Worm (Caenorhabditis elegans) whole organism, L4 larva: Measurements from ENCODE around the gene C47A4.5.

Experiments
- F10B5.3 ChIP-seq: sonication (generic microtip); optimal IDR thresholded peaks from 2 replicates; lab custom pipeline; 2016; ENCODE audit warnings: mild to moderate bottlenecking, missing genetic modification characterization, missing compliant biosample characterization
- F37D6.2 ChIP-seq: sonication (generic microtip); optimal IDR thresholded peaks from 2 replicates; lab custom pipeline; 2016; ENCODE audit warnings: mild to moderate bottlenecking, missing genetic modification characterization, missing compliant biosample characterization
- F49E8.2 ChIP-seq: sonication (generic microtip); optimal IDR thresholded peaks from 2 replicates; lab custom pipeline; 2016; ENCODE audit warnings: missing compliant biosample characterization, mild to moderate bottlenecking, missing genetic modification characterization, borderline replicate concordance
- T20F7.1 ChIP-seq: fragments of 200-800 bp; sonication (Bioruptor generic); optimal IDR thresholded peaks from 2 replicates; lab custom pipeline; 2018; ENCODE audit warnings: mild to moderate bottlenecking, missing genetic modification characterization, missing compliant biosample characterization
- Y75B8A.6 ChIP-seq: fragments of 200-800 bp; sonication (Bioruptor generic); IDR thresholded peaks from 2 replicates; pipeline ENCODE4 v1.3.6; 2022; ENCODE audit warnings: missing genetic modification reagents, missing genetic modification characterization, missing compliant biosample characterization
- ZK546.5 ChIP-seq, 2 experiments: sonication (generic microtip); optimal IDR thresholded peaks; 2 replicates each; lab custom pipeline; 2017; ENCODE audit warnings: missing biosample characterization in 2 of 2, missing genetic modification characterization in 2 of 2
- aha-1 ChIP-seq: fragments of 150-350 bp; peaks from one replicate; lab custom pipeline; 2014; ENCODE audit warnings: missing biosample characterization, missing genetic modification characterization
- ama-1 ChIP-seq: fragments of 150-350 bp; optimal IDR thresholded peaks from 2 replicates; lab custom pipeline; 2014; ENCODE audit warnings: inconsistent platforms, mixed read lengths
- arid-1 ChIP-seq: fragments of 200-800 bp; sonication (Bioruptor generic); conservative IDR thresholded peaks from 2 replicates; pipeline ENCODE4 v1.3.6; 2022; ENCODE audit warnings: missing genetic modification reagents, missing genetic modification characterization, missing compliant biosample characterization
- attf-4 ChIP-seq: sonication (generic microtip); optimal IDR thresholded peaks from 3 replicates; lab custom pipeline; 2017; ENCODE audit warnings: missing biosample characterization, missing genetic modification characterization
- ceh-32 ChIP-seq: sonication (generic microtip); optimal IDR thresholded peaks from 2 replicates; lab custom pipeline; 2016; ENCODE audit warnings: mild to moderate bottlenecking, missing genetic modification characterization, missing compliant biosample characterization; ENCODE audit not compliant: poor library complexity
- ceh-44 ChIP-seq: fragments of 200-800 bp; sonication (Bioruptor generic); IDR thresholded peaks from 2 replicates; pipeline ENCODE4 v1.3.6; 2022; ENCODE audit warnings: missing genetic modification reagents, missing genetic modification characterization, missing compliant biosample characterization
- cey-2 ChIP-seq: sonication (generic microtip); optimal IDR thresholded peaks from 3 replicates; lab custom pipeline; 2017; ENCODE audit warnings: missing genetic modification characterization, mild to moderate bottlenecking, missing compliant biosample characterization, antibody characterized with exemption, borderline replicate concordance; ENCODE audit not compliant: insufficient read depth
- daf-12 ChIP-seq: fragments of 150-350 bp; optimal IDR thresholded peaks from 2 replicates; lab custom pipeline; 2014; ENCODE audit warnings: missing biosample characterization, missing genetic modification reagents, missing genetic modification characterization
- daf-16 ChIP-seq, 3 experiments: sonication (generic microtip); optimal IDR thresholded peaks; 2 replicates each; lab custom pipeline; 2016 to 2017; ENCODE audit warnings: missing genetic modification characterization in 3 of 3, missing genetic modification reagents in 3 of 3, mild to moderate bottlenecking in 2 of 3, missing compliant biosample characterization in 2 of 3, missing biosample characterization in 1 of 3, moderate library complexity in 1 of 3
- daf-19 ChIP-seq: fragments of 200-800 bp; sonication (Bioruptor generic); conservative IDR thresholded peaks from 2 replicates; pipeline ENCODE4 v1.3.6; 2022; ENCODE audit warnings: missing genetic modification characterization, missing compliant biosample characterization
- dmd-8 ChIP-seq: fragments of 200-800 bp; sonication (Bioruptor generic); IDR thresholded peaks from 2 replicates; pipeline ENCODE4 v1.3.6; 2022; ENCODE audit warnings: missing genetic modification characterization, missing compliant biosample characterization
- dve-1 ChIP-seq: sonication (generic microtip); optimal IDR thresholded peaks from 2 replicates; lab custom pipeline; 2017; ENCODE audit warnings: antibody characterized with exemption, mild to moderate bottlenecking, missing genetic modification characterization, missing compliant biosample characterization; ENCODE audit not compliant: insufficient read depth
- hlh-11 ChIP-seq: fragments of 200-800 bp; sonication (Bioruptor generic); optimal IDR thresholded peaks from 2 replicates; lab custom pipeline; 2018; ENCODE audit warnings: mild to moderate bottlenecking, missing genetic modification characterization, missing compliant biosample characterization
- hmg-1.1 ChIP-seq: fragments of 200-800 bp; sonication (Bioruptor generic); IDR thresholded peaks from 2 replicates; pipeline ENCODE4 v1.3.6; 2022; ENCODE audit warnings: missing genetic modification reagents, missing genetic modification characterization, missing compliant biosample characterization
- lim-7 ChIP-seq: fragments of 200-800 bp; sonication (Bioruptor generic); IDR thresholded peaks from 2 replicates; pipeline ENCODE4 v1.3.6; 2022; ENCODE audit warnings: missing genetic modification characterization, missing compliant biosample characterization
- lin-13 ChIP-seq: fragments of 150-350 bp; optimal IDR thresholded peaks from 2 replicates; lab custom pipeline; 2014; ENCODE audit warnings: missing biosample characterization, missing genetic modification reagents, missing genetic modification characterization
- lin-15B ChIP-seq: fragments of 150-350 bp; sonication (generic microtip); optimal IDR thresholded peaks from 3 replicates; lab custom pipeline; 2014; ENCODE audit warnings: missing biosample characterization, missing genetic modification characterization
- lin-38 ChIP-seq: fragments of 200-800 bp; sonication (Bioruptor generic); IDR thresholded peaks from 2 replicates; pipeline ENCODE4 v1.3.6; 2022; ENCODE audit warnings: missing genetic modification reagents, missing genetic modification characterization, missing compliant biosample characterization
- lir-3 ChIP-seq: sonication (generic microtip); optimal IDR thresholded peaks from 2 replicates; lab custom pipeline; 2016; ENCODE audit warnings: mild to moderate bottlenecking, missing genetic modification characterization, missing compliant biosample characterization
- lsy-2 ChIP-seq, 2 experiments: fragments of 150-350 bp in 1 of 2; sonication (generic microtip) in 1 of 2; optimal IDR thresholded peaks; 2 replicates each; lab custom pipeline; 2014 to 2017; ENCODE audit warnings: missing biosample characterization in 2 of 2, missing genetic modification characterization in 2 of 2
- mdt-29 ChIP-seq: fragments of 200-800 bp; sonication (Bioruptor generic); IDR thresholded peaks from 2 replicates; pipeline ENCODE4 v1.3.6; 2022; ENCODE audit warnings: missing genetic modification reagents, missing genetic modification characterization, missing compliant biosample characterization
- mep-1 ChIP-seq: fragments of 150-350 bp; sonication (generic microtip); optimal IDR thresholded peaks from 3 replicates; lab custom pipeline; 2014; ENCODE audit warnings: missing biosample characterization, missing genetic modification characterization
- mes-2 ChIP-seq: sonication (generic microtip); optimal IDR thresholded peaks from 2 replicates; lab custom pipeline; 2016; ENCODE audit warnings: missing genotype, mild to moderate bottlenecking, missing genetic modification characterization, missing compliant biosample characterization; ENCODE audit not compliant: poor library complexity, severe bottlenecking
- nhr-10 ChIP-seq: fragments of 150-350 bp; optimal IDR thresholded peaks from 2 replicates; lab custom pipeline; 2014; ENCODE audit warnings: missing biosample characterization, missing genetic modification characterization
- nhr-11 ChIP-seq: fragments of 150-350 bp; optimal IDR thresholded peaks from 2 replicates; lab custom pipeline; 2014; ENCODE audit warnings: missing biosample characterization, missing genetic modification characterization
- nhr-28 ChIP-seq: fragments of 150-350 bp; optimal IDR thresholded peaks from 2 replicates; lab custom pipeline; 2014; ENCODE audit warnings: missing biosample characterization, missing genetic modification characterization
- nhr-42 ChIP-seq: fragments of 200-800 bp; sonication (Bioruptor generic); IDR thresholded peaks from 2 replicates; pipeline ENCODE4 v1.3.6; 2022; ENCODE audit warnings: missing genetic modification characterization, missing compliant biosample characterization
- nhr-48 ChIP-seq: sonication (generic microtip); optimal IDR thresholded peaks from 2 replicates; lab custom pipeline; 2016; ENCODE audit warnings: mild to moderate bottlenecking, missing genetic modification characterization, missing compliant biosample characterization
- nhr-77 ChIP-seq: fragments of 150-350 bp; optimal IDR thresholded peaks from 2 replicates; lab custom pipeline; 2014; ENCODE audit warnings: missing biosample characterization, missing genetic modification characterization
- php-3 ChIP-seq: fragments of 200-800 bp; sonication (Bioruptor generic); IDR thresholded peaks from 2 replicates; pipeline ENCODE4 v1.3.6; 2022; ENCODE audit warnings: missing genetic modification reagents, missing genetic modification characterization, missing compliant biosample characterization
- pqm-1 ChIP-seq: sonication (generic microtip); optimal IDR thresholded peaks from 2 replicates; lab custom pipeline; 2017; ENCODE audit warnings: missing biosample characterization, missing genetic modification characterization
- rbr-2 ChIP-seq: sonication (generic microtip); optimal IDR thresholded peaks from 2 replicates; lab custom pipeline; 2016; ENCODE audit warnings: missing genotype, missing genetic modification characterization, missing compliant biosample characterization
- set-16 ChIP-seq: fragments of 200-800 bp; sonication (Bioruptor generic); IDR thresholded peaks from 2 replicates; pipeline ENCODE4 v1.3.6; 2022; ENCODE audit warnings: missing genetic modification reagents, missing genetic modification characterization, missing compliant biosample characterization
- tra-1 ChIP-seq: fragments of 200-800 bp; sonication (Bioruptor generic); IDR thresholded peaks from 2 replicates; pipeline ENCODE4 v1.3.6; 2022; ENCODE audit warnings: missing genetic modification reagents, missing genetic modification characterization, missing compliant biosample characterization
- unc-130 ChIP-seq: sonication (generic microtip); optimal IDR thresholded peaks from 2 replicates; lab custom pipeline; 2016; ENCODE audit warnings: missing genetic modification reagents, missing genetic modification characterization, missing compliant biosample characterization
- unc-62 ChIP-seq, 3 experiments: fragments of 150-350 bp in 1 of 3; sonication (generic microtip); optimal IDR thresholded peaks in 2 of 3; peaks in 1 of 3; 1 replicate in 1 of 3; 2 replicates in 2 of 3; lab custom pipeline; 2014 to 2017; ENCODE audit warnings: missing biosample characterization in 3 of 3, missing genetic modification characterization in 3 of 3, missing genetic modification reagents in 3 of 3, missing genotype in 1 of 3
- zip-2 ChIP-seq: fragments of 150-350 bp; optimal IDR thresholded peaks from 2 replicates; lab custom pipeline; 2014; ENCODE audit warnings: missing biosample characterization, missing genetic modification characterization

C47A4.5 gene

DNA sequence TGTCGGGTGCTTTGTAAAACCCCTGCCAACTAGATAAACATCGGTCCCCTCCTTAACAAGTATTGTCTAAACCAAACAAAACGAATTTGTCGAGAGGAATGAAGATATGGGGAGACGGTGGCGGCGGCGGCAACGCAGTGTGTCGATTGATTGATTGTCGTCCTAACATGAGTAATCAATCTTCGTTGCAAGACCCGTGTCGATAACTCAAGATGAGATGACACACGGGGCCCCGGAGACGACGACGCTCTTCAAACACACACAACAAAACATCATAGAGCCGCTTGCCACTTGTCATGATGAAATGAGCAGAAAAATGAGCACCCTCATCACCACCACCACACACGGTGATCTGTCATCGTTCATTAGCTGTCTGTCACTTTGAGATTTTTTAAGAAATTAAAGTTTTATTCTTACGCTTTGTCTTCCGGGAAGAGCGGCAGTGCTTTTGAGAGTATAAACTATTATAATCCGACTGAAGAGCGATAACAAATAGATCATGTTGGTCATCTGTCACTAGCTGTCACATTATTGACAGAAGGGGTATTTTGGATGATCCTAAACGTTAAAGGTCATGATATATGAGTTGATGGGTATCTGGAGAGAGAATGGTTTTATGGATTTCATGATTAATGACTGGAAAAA lies 49.7 kb upstream of the C47A4.5 start (continued):
- TF ChIP-seq daf-16 (GFP tag; optimal IDR thresholded peaks at IDR 0.05; lab: Kevin White, UChicago) (peak in 1 of 2 experiments; percentile 9), daf-16 (tag; optimal IDR thresholded peaks at IDR 0.05; lab: Kevin White, UChicago) (no peak), dve-1 (tag; lab: Kevin White, UChicago) (no peak), ama-1 (lab: Kevin White, UChicago) (no peak), pqm-1 (tag; lab: Kevin White, UChicago) (no peak), nhr-28 (tag; lab: Kevin White, UChicago) (no peak)

DNA sequence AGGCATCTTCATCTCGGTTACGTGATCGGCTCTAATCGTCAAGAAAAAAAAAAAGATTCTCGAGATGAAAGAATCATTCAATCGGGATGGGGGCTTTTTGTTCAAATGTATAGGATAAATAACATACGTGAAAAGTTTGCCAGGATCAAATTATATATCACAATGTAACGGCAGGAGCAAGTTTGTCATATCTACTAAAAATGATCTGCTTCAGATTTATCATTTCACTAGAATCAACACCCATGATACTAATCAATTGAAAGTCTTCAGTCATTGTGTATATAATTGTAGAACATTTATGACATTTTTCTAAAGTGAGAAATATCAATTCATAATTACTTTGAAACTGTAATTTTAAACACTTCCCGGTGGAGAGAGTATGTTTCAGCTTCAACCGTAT lies 48.6 kb upstream of the C47A4.5 start:
- TF ChIP-seq unc-62 (GFP tag; optimal IDR thresholded peaks at IDR 0.05 in 1 of 2; lab: Kevin White, UChicago) (peak in 1 of 2 experiments; percentile 61), unc-62 (tag; optimal IDR thresholded peaks at IDR 0.05; lab: Kevin White, UChicago) (no peak), lsy-2 (tag; optimal IDR thresholded peaks at IDR 0.05; lab: Kevin White, UChicago) (no peak), daf-19 (GFP tag; lab: Robert Waterston, UW) (no peak), lir-3 (no peak), F37D6.2 (tag; lab: Kevin White, UChicago) (no peak), ceh-32 (tag; lab: Kevin White, UChicago) (no peak), tra-1 (GFP tag; lab: Robert Waterston, UW) (no peak), mdt-29 (GFP tag; lab: Robert Waterston, UW) (no peak), daf-12 (tag; lab: Kevin White, UChicago) (no peak), aha-1 (tag; lab: Kevin White, UChicago) (peak; percentile 72)

DNA sequence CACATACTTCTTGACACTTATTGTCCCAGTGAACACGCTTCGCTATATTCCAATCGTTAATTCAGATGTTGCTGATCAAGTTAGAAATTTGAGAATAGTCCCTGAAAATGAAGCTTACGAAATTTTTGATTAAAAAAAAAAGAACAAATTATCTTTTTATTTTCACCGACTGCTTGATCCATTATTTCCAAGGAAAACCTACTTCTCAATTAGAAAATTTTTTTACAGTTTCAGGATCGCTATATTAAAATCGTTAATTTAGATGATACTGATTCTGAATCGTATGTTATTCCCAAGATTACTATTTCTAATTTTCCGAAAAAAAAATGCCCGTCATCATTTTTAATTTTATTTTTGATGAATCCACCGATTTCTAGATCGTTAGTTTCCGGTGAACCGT lies 46.9 kb upstream of the C47A4.5 start, which contains the start of gene T23G4.127:
TSS of gene T23G4.127 (minus strand) at position 101 of the 400 bp plus-strand sequence.
- no peak for TF ChIP-seq nhr-10 (tag; lab: Kevin White, UChicago)
- no peak for TF ChIP-seq cey-2 (tag; lab: Kevin White, UChicago)
- TF ChIP-seq php-3 (GFP tag; lab: Robert Waterston, UW): no peak
- no peak for TF ChIP-seq ama-1 (lab: Kevin White, UChicago)
- no peak for TF ChIP-seq nhr-42 (GFP tag; lab: Robert Waterston, UW)
- no peak for TF ChIP-seq hmg-1.1 (GFP tag; lab: Robert Waterston, UW)
- TF ChIP-seq lin-13 (GFP tag; lab: Kevin White, UChicago): no peak
- TF ChIP-seq lin-15B (tag; lab: Kevin White, UChicago): no peak
- TF ChIP-seq F49E8.2 (tag; lab: Kevin White, UChicago): no peak
- no peak for TF ChIP-seq nhr-48 (tag; lab: Kevin White, UChicago)
- no peak for TF ChIP-seq nhr-77 (tag; lab: Kevin White, UChicago)
- TF ChIP-seq Y75B8A.6 (GFP tag; lab: Robert Waterston, UW): no peak
- no peak for TF ChIP-seq set-16 (GFP tag; lab: Robert Waterston, UW)
- no peak for TF ChIP-seq mes-2 (tag; lab: Kevin White, UChicago)
- no peak for TF ChIP-seq dmd-8
- TF ChIP-seq attf-4 (tag; lab: Kevin White, UChicago): no peak

DNA sequence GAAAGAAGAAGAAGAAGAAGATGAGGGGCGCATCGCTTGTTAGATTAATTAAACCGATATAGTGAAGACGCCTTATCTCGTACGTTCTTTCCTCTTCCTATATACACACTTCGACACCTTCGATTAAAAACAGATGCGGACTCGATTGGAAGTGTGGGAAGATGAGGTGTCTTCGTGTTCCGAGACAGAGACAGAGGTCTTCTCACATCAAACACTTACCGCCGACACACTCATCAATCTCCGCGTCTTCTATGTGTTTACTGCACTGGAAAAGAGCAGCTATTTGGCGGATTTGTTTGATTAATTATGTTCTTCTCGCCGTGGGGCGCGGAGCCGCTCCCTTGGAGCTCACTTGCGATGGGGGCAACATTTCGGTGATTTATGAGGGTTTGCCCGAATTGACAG lies 46.1 kb upstream of the C47A4.5 start:
- no peak for TF ChIP-seq unc-130
- TF ChIP-seq lsy-2 (tag; optimal IDR thresholded peaks at IDR 0.05; lab: Kevin White, UChicago): peak in 1 of 2 experiments; percentile 21
- no peak for TF ChIP-seq nhr-10 (tag; lab: Kevin White, UChicago)
- TF ChIP-seq lin-38: no peak
- TF ChIP-seq ZK546.5 (tag; optimal IDR thresholded peaks at IDR 0.05; lab: Kevin White, UChicago): no peak
- TF ChIP-seq hlh-11 (tag; lab: Kevin White, UChicago): peak; percentile 18
- TF ChIP-seq ceh-44 (GFP tag; lab: Robert Waterston, UW): no peak
- TF ChIP-seq nhr-48 (tag; lab: Kevin White, UChicago): no peak
- TF ChIP-seq mep-1 (tag; lab: Kevin White, UChicago): peak; percentile 20
- no peak for TF ChIP-seq zip-2 (tag; lab: Kevin White, UChicago)
- TF ChIP-seq nhr-28 (tag; lab: Kevin White, UChicago): no peak
- TF ChIP-seq rbr-2 (tag; lab: Kevin White, UChicago): peak; percentile 2
- no peak for TF ChIP-seq mes-2 (tag; lab: Kevin White, UChicago)
- peak; percentile 56 for TF ChIP-seq nhr-11
- TF ChIP-seq lir-3: no peak
- TF ChIP-seq unc-62 (GFP tag; optimal IDR thresholded peaks at IDR 0.05 in 1 of 2; lab: Kevin White, UChicago): peak in 1 of 2 experiments; percentile 97
- TF ChIP-seq unc-62 (tag; optimal IDR thresholded peaks at IDR 0.05; lab: Kevin White, UChicago): peak; percentile 1
- no peak for TF ChIP-seq F10B5.3
- no peak for TF ChIP-seq T20F7.1 (GFP tag; lab: Kevin White, UChicago)
- TF ChIP-seq lim-7 (GFP tag; lab: Robert Waterston, UW): no peak
- no peak for TF ChIP-seq arid-1 (GFP tag; lab: Robert Waterston, UW)
